Worm (Caenorhabditis elegans) whole organism, young adult: ENCODE data around the gene C14C10.1.

ENCODE experiments used
- B0035.1 ChIP-seq: sonication (generic microtip); optimal IDR thresholded peaks from 2 replicates; lab custom pipeline; 2016; ENCODE audit warnings: missing genetic modification characterization, mild to moderate bottlenecking, missing compliant biosample characterization, missing genotype, missing genetic modification reagents
- B0336.3 ChIP-seq: fragments of 200-800 bp; sonication (Bioruptor generic); IDR thresholded peaks from 2 replicates; pipeline ENCODE4 v1.3.6; 2022; ENCODE audit warnings: missing genetic modification characterization, missing compliant biosample characterization
- C06A6.2 ChIP-seq: fragments of 200-800 bp; sonication (Bioruptor generic); conservative IDR thresholded peaks from 2 replicates; pipeline ENCODE4 v1.3.6; 2022; ENCODE audit warnings: missing genetic modification characterization, missing compliant biosample characterization
- C17E4.6 ChIP-seq: fragments of 200-800 bp; sonication (Bioruptor generic); IDR thresholded peaks from 2 replicates; pipeline ENCODE4 v1.3.6; 2022; ENCODE audit warnings: missing genetic modification reagents, missing genetic modification characterization, missing compliant biosample characterization
- F10E7.11 ChIP-seq: sonication (generic microtip); optimal IDR thresholded peaks from 2 replicates; lab custom pipeline; 2017; ENCODE audit warnings: mild to moderate bottlenecking, missing genetic modification characterization, moderate library complexity, missing compliant biosample characterization
- F22D6.2 ChIP-seq: sonication (generic microtip); optimal IDR thresholded peaks from 2 replicates; lab custom pipeline; 2016; ENCODE audit warnings: mild to moderate bottlenecking, missing genetic modification characterization, missing compliant biosample characterization
- K12H6.12 ChIP-seq: fragments of 200-800 bp; sonication (Bioruptor generic); optimal IDR thresholded peaks from 2 replicates; lab custom pipeline; 2018; ENCODE audit warnings: mild to moderate bottlenecking, missing genetic modification characterization, missing compliant biosample characterization
- T07F8.4 ChIP-seq: sonication (generic microtip); optimal IDR thresholded peaks from 2 replicates; lab custom pipeline; 2016; ENCODE audit warnings: mild to moderate bottlenecking, missing genetic modification characterization, moderate library complexity, missing compliant biosample characterization
- Y56A3A.18 ChIP-seq: fragments of 200-800 bp; sonication (Bioruptor generic); IDR thresholded peaks from 2 replicates; pipeline ENCODE4 v1.3.6; 2022; ENCODE audit warnings: missing genetic modification reagents, missing genetic modification characterization, missing compliant biosample characterization
- Y67H2A.10 ChIP-seq: fragments of 200-800 bp; sonication (Bioruptor generic); conservative IDR thresholded peaks from 2 replicates; pipeline ENCODE4 v1.3.6; 2022; ENCODE audit warnings: missing genetic modification reagents, missing genetic modification characterization, missing compliant biosample characterization
- Y79H2A.3 ChIP-seq: fragments of 200-800 bp; sonication (Bioruptor generic); conservative IDR thresholded peaks from 2 replicates; pipeline ENCODE4 v1.3.6; 2022; ENCODE audit warnings: missing genetic modification reagents, missing genetic modification characterization, missing compliant biosample characterization
- ZK185.1 ChIP-seq: sonication (generic microtip); optimal IDR thresholded peaks from 2 replicates; lab custom pipeline; 2016; ENCODE audit warnings: mild to moderate bottlenecking, missing genetic modification characterization, missing compliant biosample characterization; ENCODE audit not compliant: poor library complexity, severe bottlenecking
- akir-1 ChIP-seq: fragments of 200-800 bp; sonication (Bioruptor generic); optimal IDR thresholded peaks from 2 replicates; lab custom pipeline; 2018; ENCODE audit warnings: mild to moderate bottlenecking, missing genetic modification characterization, moderate library complexity, missing compliant biosample characterization
- aptf-2 ChIP-seq: fragments of 200-800 bp; sonication (Bioruptor generic); conservative IDR thresholded peaks from 2 replicates; pipeline ENCODE4 v1.3.6; 2022; ENCODE audit warnings: missing genetic modification reagents, missing genetic modification characterization, missing compliant biosample characterization
- atf-7 ChIP-seq: sonication (generic microtip); optimal IDR thresholded peaks from 2 replicates; lab custom pipeline; 2017; ENCODE audit warnings: mild to moderate bottlenecking, missing genetic modification characterization, missing compliant biosample characterization
- attf-3 ChIP-seq: fragments of 200-800 bp; sonication (Bioruptor generic); conservative IDR thresholded peaks from 2 replicates; pipeline ENCODE4 v1.3.6; 2022; ENCODE audit warnings: missing genetic modification reagents, missing genetic modification characterization, missing compliant biosample characterization
- attf-5 ChIP-seq: fragments of 200-800 bp; sonication (Bioruptor generic); optimal IDR thresholded peaks from 2 replicates; lab custom pipeline; 2018; ENCODE audit warnings: mild to moderate bottlenecking, missing genetic modification characterization, missing compliant biosample characterization
- bed-2 ChIP-seq: fragments of 200-800 bp; sonication (Bioruptor generic); IDR thresholded peaks from 2 replicates; pipeline ENCODE4 v1.3.6; 2022; ENCODE audit warnings: missing genetic modification reagents, missing genetic modification characterization, missing compliant biosample characterization
- ceh-100 ChIP-seq: fragments of 200-800 bp; sonication (Bioruptor generic); IDR thresholded peaks from 2 replicates; pipeline ENCODE4 v1.3.6; 2022; ENCODE audit warnings: missing genetic modification reagents, missing genetic modification characterization, missing compliant biosample characterization
- ceh-91 ChIP-seq: fragments of 200-800 bp; sonication (Bioruptor generic); IDR thresholded peaks from 2 replicates; pipeline ENCODE4 v1.3.6; 2022; ENCODE audit warnings: missing genetic modification reagents, missing genetic modification characterization, missing compliant biosample characterization
- egl-18 ChIP-seq: fragments of 200-800 bp; sonication (Bioruptor generic); IDR thresholded peaks from 2 replicates; pipeline ENCODE4 v1.3.6; 2022; ENCODE audit warnings: missing genetic modification reagents, missing genetic modification characterization, missing compliant biosample characterization
- egl-44 ChIP-seq: fragments of 200-800 bp; sonication (Bioruptor generic); IDR thresholded peaks from 2 replicates; pipeline ENCODE4 v1.3.6; 2022; ENCODE audit warnings: missing genetic modification reagents, missing genetic modification characterization, missing compliant biosample characterization
- egrh-3 ChIP-seq: fragments of 200-800 bp; sonication (Bioruptor generic); IDR thresholded peaks from 2 replicates; pipeline ENCODE4 v1.3.6; 2022; ENCODE audit warnings: missing genetic modification reagents, missing genetic modification characterization, missing compliant biosample characterization
- ets-4 ChIP-seq: fragments of 200-800 bp; sonication (Bioruptor generic); optimal IDR thresholded peaks from 2 replicates; lab custom pipeline; 2018; ENCODE audit warnings: mild to moderate bottlenecking, missing genetic modification characterization, missing compliant biosample characterization
- hsf-1 ChIP-seq: fragments of 200-800 bp; sonication (Bioruptor generic); IDR thresholded peaks from 2 replicates; pipeline ENCODE4 v1.3.6; 2022; ENCODE audit warnings: missing genetic modification reagents, missing genetic modification characterization, missing compliant biosample characterization
- lin-35 ChIP-seq, 3 experiments: fragments of 150-350 bp in 2 of 3; sonication (generic microtip) in 1 of 3; optimal IDR thresholded peaks; 2 replicates each; lab custom pipeline; 2014 to 2018; ENCODE audit warnings: missing biosample characterization in 3 of 3, missing genetic modification characterization in 3 of 3, missing genetic modification reagents in 3 of 3
- lin-54 ChIP-seq: fragments of 200-800 bp; sonication (Bioruptor generic); optimal IDR thresholded peaks from 2 replicates; lab custom pipeline; 2018; ENCODE audit warnings: mild to moderate bottlenecking, missing genetic modification characterization, missing compliant biosample characterization
- mel-28 ChIP-seq: sonication (generic microtip); optimal IDR thresholded peaks from 2 replicates; lab custom pipeline; 2016; ENCODE audit warnings: borderline replicate concordance, mild to moderate bottlenecking, missing genetic modification characterization, missing compliant biosample characterization
- mes-4 ChIP-seq: sonication (generic microtip); optimal IDR thresholded peaks from 2 replicates; lab custom pipeline; 2016; ENCODE audit warnings: missing genotype, missing genetic modification characterization, missing compliant biosample characterization
- nfyb-1 ChIP-seq: fragments of 200-800 bp; sonication (Bioruptor generic); IDR thresholded peaks from 2 replicates; pipeline ENCODE4 v1.3.6; 2022; ENCODE audit warnings: missing genetic modification reagents, missing genetic modification characterization, missing compliant biosample characterization
- nhr-80 ChIP-seq: sonication (generic microtip); optimal IDR thresholded peaks from 2 replicates; lab custom pipeline; 2016; ENCODE audit warnings: missing genetic modification characterization, missing compliant biosample characterization
- nhr-90 ChIP-seq: sonication (generic microtip); optimal IDR thresholded peaks from 2 replicates; lab custom pipeline; 2016; ENCODE audit warnings: missing genotype, mild to moderate bottlenecking, missing genetic modification characterization, missing compliant biosample characterization
- rcor-1 ChIP-seq: fragments of 200-800 bp; sonication (Bioruptor generic); IDR thresholded peaks from 2 replicates; pipeline ENCODE4 v1.3.6; 2022; ENCODE audit warnings: missing genetic modification reagents, missing genetic modification characterization, missing compliant biosample characterization
- rpc-1 ChIP-seq, 2 experiments: fragments of 150-350 bp in 1 of 2; sonication (generic microtip) in 1 of 2; optimal IDR thresholded peaks; 2 replicates each; lab custom pipeline; 2014 to 2018; ENCODE audit warnings: missing biosample characterization in 1 of 2, missing genetic modification characterization in 1 of 2, missing genetic modification reagents in 1 of 2, missing genotype in 1 of 2
- sea-2 ChIP-seq: fragments of 200-800 bp; sonication (Bioruptor generic); IDR thresholded peaks from 2 replicates; pipeline ENCODE4 v1.3.6; 2022; ENCODE audit warnings: missing genetic modification characterization, missing compliant biosample characterization
- snpc-1.1 ChIP-seq: sonication (generic microtip); optimal IDR thresholded peaks from 2 replicates; lab custom pipeline; 2017; ENCODE audit warnings: missing genetic modification characterization, mild to moderate bottlenecking, missing compliant biosample characterization, antibody characterized with exemption, moderate library complexity, missing genotype, missing genetic modification reagents; ENCODE audit not compliant: insufficient read depth
- snpc-3.4 ChIP-seq: sonication (generic microtip); optimal IDR thresholded peaks from 2 replicates; lab custom pipeline; 2017; ENCODE audit warnings: missing genetic modification characterization, mild to moderate bottlenecking, missing compliant biosample characterization, antibody characterized with exemption, moderate library complexity, missing genotype, missing genetic modification reagents
- somi-1 ChIP-seq: fragments of 200-800 bp; sonication (Bioruptor generic); optimal IDR thresholded peaks from 2 replicates; lab custom pipeline; 2018; ENCODE audit warnings: mild to moderate bottlenecking, missing genetic modification characterization, missing compliant biosample characterization
- sptf-2 ChIP-seq: fragments of 200-800 bp; sonication (Bioruptor generic); optimal IDR thresholded peaks from 2 replicates; lab custom pipeline; 2018; ENCODE audit warnings: mild to moderate bottlenecking, missing genetic modification characterization, missing compliant biosample characterization
- tbp1 ChIP-seq: fragments of 200-800 bp; sonication (Bioruptor generic); optimal IDR thresholded peaks from 2 replicates; lab custom pipeline; 2018; ENCODE audit warnings: mild to moderate bottlenecking, missing genetic modification characterization, missing compliant biosample characterization
- tlf-1 ChIP-seq: fragments of 200-800 bp; sonication (Bioruptor generic); optimal IDR thresholded peaks from 2 replicates; lab custom pipeline; 2018; ENCODE audit warnings: mild to moderate bottlenecking, missing genetic modification characterization, missing compliant biosample characterization
- xnd-1 ChIP-seq: sonication (generic microtip); optimal IDR thresholded peaks from 2 replicates; lab custom pipeline; 2016; ENCODE audit warnings: missing genotype, missing genetic modification reagents, missing genetic modification characterization, missing compliant biosample characterization
- ztf-18 ChIP-seq: sonication (generic microtip); optimal IDR thresholded peaks from 2 replicates; lab custom pipeline; 2016; ENCODE audit warnings: missing genotype, mild to moderate bottlenecking, missing genetic modification characterization, missing compliant biosample characterization
- ztf-22 ChIP-seq: fragments of 200-800 bp; sonication (Bioruptor generic); optimal IDR thresholded peaks from 2 replicates; lab custom pipeline; 2018; ENCODE audit warnings: mild to moderate bottlenecking, missing genetic modification characterization, moderate library complexity, missing compliant biosample characterization
- ztf-26 ChIP-seq: sonication (generic microtip); optimal IDR thresholded peaks from 2 replicates; lab custom pipeline; 2017; ENCODE audit warnings: missing genetic modification characterization, missing compliant biosample characterization

C14C10.1 gene

ce11 chrV:12637238-12637690 lies 49.1 kb downstream of the C14C10.1 start, which contains the start of gene F56H9.2 (continued):
- TF ChIP-seq nfyb-1 (GFP tag; lab: Robert Waterston, UW), result peak; percentile 73
- TF ChIP-seq lin-35 (GFP tag; optimal IDR thresholded peaks at IDR 0.05; lab: Kevin White, UChicago), result peak in 1 of 3 experiments; percentile 18
- TF ChIP-seq K12H6.12 (tag; lab: Kevin White, UChicago), result peak; percentile 67
- peak; percentile 31 for TF ChIP-seq tbp1 (GFP tag; lab: Kevin White, UChicago)
- peak; percentile 76 for TF ChIP-seq ztf-26 (tag; lab: Kevin White, UChicago)
- peak; percentile 61 for TF ChIP-seq B0336.3 (GFP tag; lab: Robert Waterston, UW)
- TF ChIP-seq C06A6.2 (GFP tag; lab: Robert Waterston, UW), result peak; percentile 67; the same call in 1 of the 2 replicates
- peak; percentile 60 for TF ChIP-seq atf-7 (tag; lab: Kevin White, UChicago)
- TF ChIP-seq somi-1 (GFP tag; lab: Kevin White, UChicago), result peak; percentile 7
- TF ChIP-seq bed-2 (GFP tag; lab: Robert Waterston, UW), result no peak
- peak; percentile 11 for TF ChIP-seq ets-4 (GFP tag; lab: Kevin White, UChicago)
- TF ChIP-seq snpc-3.4, result no peak

- TF ChIP-seq lin-35 (GFP tag; optimal IDR thresholded peaks at IDR 0.05; lab: Kevin White, UChicago) (no peak), tlf-1 (GFP tag; lab: Kevin White, UChicago) (no peak), atf-7 (tag; lab: Kevin White, UChicago) (peak; percentile 0), aptf-2 (GFP tag; lab: Robert Waterston, UW) (no peak), sptf-2 (GFP tag; lab: Kevin White, UChicago) (no peak), F22D6.2 (tag; lab: Kevin White, UChicago) (no peak), snpc-1.1 (tag; lab: Kevin White, UChicago) (no peak), attf-5 (no peak), ceh-91 (GFP tag; lab: Robert Waterston, UW) (no peak), rcor-1 (peak; percentile 14; the same call in 1 of the 2 replicates), C17E4.6 (GFP tag; lab: Robert Waterston, UW) (no peak), nhr-80 (tag; lab: Kevin White, UChicago) (peak; percentile 70), F10E7.11 (tag; lab: Kevin White, UChicago) (no peak), egl-44 (GFP tag; lab: Robert Waterston, UW) (no peak), sea-2 (no peak), lin-54 (GFP tag; lab: Kevin White, UChicago) (no peak), akir-1 (GFP tag; lab: Kevin White, UChicago) (no peak), xnd-1 (tag; lab: Kevin White, UChicago) (no peak), rpc-1 (optimal IDR thresholded peaks at IDR 0.05; lab: Kevin White, UChicago) (no peak), rpc-1 (tag; optimal IDR thresholded peaks at IDR 0.05; lab: Kevin White, UChicago) (no peak), nhr-90 (tag; lab: Kevin White, UChicago) (no peak), Y56A3A.18 (GFP tag; lab: Robert Waterston, UW) (no peak), egl-18 (no peak), somi-1 (GFP tag; lab: Kevin White, UChicago) (no peak), Y79H2A.3 (GFP tag; lab: Robert Waterston, UW) (no peak), Y67H2A.10 (GFP tag; lab: Robert Waterston, UW) (no peak), ZK185.1 (tag; lab: Kevin White, UChicago) (peak; percentile 16), mel-28 (tag; lab: Kevin White, UChicago) (no peak), attf-3 (GFP tag; lab: Robert Waterston, UW) (no peak), hsf-1 (no peak), B0035.1 (tag; lab: Kevin White, UChicago) (no peak), ztf-22 (GFP tag; lab: Kevin White, UChicago) (peak; percentile 31), T07F8.4 (no peak), mes-4 (tag; lab: Kevin White, UChicago) (no peak), ceh-100 (no peak), ztf-18 (tag; lab: Kevin White, UChicago) (no peak), egrh-3 (no peak), bed-2 (GFP tag; lab: Robert Waterston, UW) (no peak)
Observed at ce11 chrV:12637764-12638502, 49.8 kb downstream of the C14C10.1 start.
